Fruit fly (Drosophila melanogaster) whole organism, embryonic: ENCODE results near the gene ac.
A peak's percentile ranks its signal among the peaks of the same experiment; 100 is the strongest.

ENCODE experiments used
- Awh ChIP-seq: fragments of 200-800 bp; sonication (Bioruptor generic); IDR thresholded peaks from 2 replicates; pipeline ENCODE4, ENCODE4 v1.3.6; 2022; ENCODE audit warnings: missing biosample characterization, missing genetic modification characterization
- Bteb2 ChIP-seq: fragments of 200-800 bp; sonication (Bioruptor generic); optimal IDR thresholded peaks from 2 replicates; lab custom pipeline; 2016; ENCODE audit warnings: missing biosample characterization, missing genetic modification characterization
- C15 ChIP-seq: fragments of 200-800 bp; sonication (Bioruptor generic); IDR thresholded peaks from 3 replicates; pipeline ENCODE4 v1.3.6; 2022; ENCODE audit warnings: missing biosample characterization, missing genetic modification characterization
- CG10147 ChIP-seq: fragments of 200-800 bp; sonication (Bioruptor generic); optimal IDR thresholded peaks from 2 replicates; lab custom pipeline; 2019; ENCODE audit warnings: missing biosample characterization, mild to moderate bottlenecking, missing genetic modification characterization, moderate library complexity
- CG10366 ChIP-seq: fragments of 200-800 bp; sonication (Bioruptor generic); IDR thresholded peaks from 2 replicates; pipeline ENCODE4 v1.3.6; 2022; ENCODE audit warnings: missing biosample characterization, missing genetic modification characterization
- CG10462 ChIP-seq: fragments of 200-800 bp; sonication (Bioruptor generic); optimal IDR thresholded peaks from 2 replicates; lab custom pipeline; 2016; ENCODE audit warnings: missing biosample characterization, missing genetic modification characterization
- CG11504 ChIP-seq: fragments of 200-800 bp; sonication (Bioruptor generic); optimal IDR thresholded peaks from 3 replicates; lab custom pipeline; 2019; ENCODE audit warnings: missing biosample characterization, mild to moderate bottlenecking, missing genetic modification characterization, moderate library complexity
- CG11723 ChIP-seq: fragments of 200-800 bp; sonication (Bioruptor generic); optimal IDR thresholded peaks from 2 replicates; lab custom pipeline; 2017; ENCODE audit warnings: missing biosample characterization, mild to moderate bottlenecking, missing genetic modification characterization
- CG12299 ChIP-seq: fragments of 200-800 bp; sonication (Bioruptor generic); optimal IDR thresholded peaks from 2 replicates; lab custom pipeline; 2018; ENCODE audit warnings: missing biosample characterization, mild to moderate bottlenecking, missing genetic modification characterization
- CG12942 ChIP-seq: fragments of 200-800 bp; sonication (Bioruptor generic); optimal IDR thresholded peaks from 3 replicates; lab custom pipeline; 2016; ENCODE audit warnings: missing biosample characterization, missing genetic modification characterization
- CG14710 ChIP-seq: fragments of 200-800 bp; sonication (Bioruptor generic); optimal IDR thresholded peaks from 3 replicates; lab custom pipeline; 2019; ENCODE audit warnings: missing biosample characterization, mild to moderate bottlenecking, missing genetic modification characterization, moderate library complexity
- CG15514 ChIP-seq: fragments of 200-800 bp; sonication (Bioruptor generic); optimal IDR thresholded peaks from 3 replicates; lab custom pipeline; 2017; ENCODE audit warnings: missing biosample characterization, missing genetic modification characterization, mild to moderate bottlenecking, moderate library complexity, missing genetic modification reagents
- CG15696 ChIP-seq: fragments of 200-800 bp; sonication (Bioruptor generic); optimal IDR thresholded peaks from 2 replicates; lab custom pipeline; 2019; ENCODE audit warnings: missing biosample characterization, mild to moderate bottlenecking, missing genetic modification characterization, moderate library complexity
- CG17328 ChIP-seq: fragments of 200-800 bp; sonication (Bioruptor generic); IDR thresholded peaks from 2 replicates; pipeline ENCODE4 v1.3.6; 2022; ENCODE audit warnings: missing biosample characterization, missing genetic modification characterization
- CG17361 ChIP-seq: fragments of 200-800 bp; sonication (Bioruptor generic); IDR thresholded peaks from 3 replicates; pipeline ENCODE4 v1.3.6; 2022; ENCODE audit warnings: missing biosample characterization, missing genetic modification characterization
- CG17829 ChIP-seq: fragments of 200-800 bp; optimal IDR thresholded peaks from 2 replicates; lab custom pipeline; 2019; ENCODE audit warnings: missing biosample characterization, mild to moderate bottlenecking, missing genetic modification characterization, moderate library complexity
- CG1792 ChIP-seq: fragments of 200-800 bp; sonication (Bioruptor generic); optimal IDR thresholded peaks from 2 replicates; lab custom pipeline; 2016; ENCODE audit warnings: missing biosample characterization, missing genetic modification characterization
- CG18599 ChIP-seq: fragments of 200-800 bp; sonication (Bioruptor generic); optimal IDR thresholded peaks from 3 replicates; lab custom pipeline; 2017; ENCODE audit warnings: missing biosample characterization, missing genetic modification characterization, mild to moderate bottlenecking, moderate library complexity, missing genetic modification reagents
- CG2712 ChIP-seq: fragments of 200-800 bp; optimal IDR thresholded peaks from 3 replicates; lab custom pipeline; 2019; ENCODE audit warnings: missing biosample characterization, mild to moderate bottlenecking, missing genetic modification characterization, moderate library complexity
- CG8359 ChIP-seq: fragments of 200-800 bp; sonication (Bioruptor generic); optimal IDR thresholded peaks from 2 replicates; lab custom pipeline; 2017; ENCODE audit warnings: missing biosample characterization, mild to moderate bottlenecking, missing genetic modification characterization, borderline replicate concordance
- CG9932 ChIP-seq: fragments of 200-800 bp; sonication (Bioruptor generic); IDR thresholded peaks from 2 replicates; pipeline ENCODE4 v1.3.6; 2022; ENCODE audit warnings: missing biosample characterization, missing genetic modification characterization
- CTCF ChIP-seq: fragments of 200-800 bp; sonication (Bioruptor generic); optimal IDR thresholded peaks from 2 replicates; lab custom pipeline; 2017; ENCODE audit warnings: missing biosample characterization, mild to moderate bottlenecking, missing genetic modification characterization, moderate library complexity
- CrebB ChIP-seq: fragments of 200-800 bp; sonication (Bioruptor generic); optimal IDR thresholded peaks from 3 replicates; lab custom pipeline; 2018; ENCODE audit warnings: missing biosample characterization, mild to moderate bottlenecking, missing genetic modification characterization
- D19A ChIP-seq: fragments of 200-800 bp; optimal IDR thresholded peaks from 3 replicates; lab custom pipeline; 2019; ENCODE audit warnings: missing biosample characterization, mild to moderate bottlenecking, missing genetic modification characterization, moderate library complexity
- D19B ChIP-seq: fragments of 200-800 bp; sonication (Bioruptor generic); optimal IDR thresholded peaks from 2 replicates; lab custom pipeline; 2017; ENCODE audit warnings: missing biosample characterization, mild to moderate bottlenecking, missing genetic modification characterization
- Dbx ChIP-seq: fragments of 200-800 bp; sonication (Bioruptor generic); IDR thresholded peaks from 3 replicates; pipeline ENCODE4 v1.3.6; 2022; ENCODE audit warnings: missing biosample characterization, missing genetic modification characterization
- Dek ChIP-seq: fragments of 200-800 bp; sonication (Bioruptor generic); optimal IDR thresholded peaks from 3 replicates; lab custom pipeline; 2019; ENCODE audit warnings: missing biosample characterization, mild to moderate bottlenecking, missing genetic modification characterization, moderate library complexity
- E2f1 ChIP-seq: fragments of 200-800 bp; sonication (Bioruptor generic); IDR thresholded peaks from 2 replicates; pipeline ENCODE4 v1.3.6; 2022; ENCODE audit warnings: missing biosample characterization, missing genetic modification characterization
- Gug ChIP-seq: fragments of 200-800 bp; sonication (Bioruptor generic); IDR thresholded peaks from 4 replicates; pipeline ENCODE4 v1.3.6; 2022; ENCODE audit warnings: missing biosample characterization, missing genetic modification characterization
- Hmr ChIP-seq: fragments of 200-800 bp; sonication (Bioruptor generic); optimal IDR thresholded peaks from 3 replicates; lab custom pipeline; 2017; ENCODE audit warnings: mild to moderate bottlenecking, missing biosample characterization, missing genetic modification reagents, missing genetic modification characterization
- Med ChIP-seq: fragments of 200-800 bp; sonication (Bioruptor generic); peaks from one replicate; lab custom pipeline; 2016; ENCODE audit warnings: missing biosample characterization, missing genetic modification characterization, mild to moderate bottlenecking, inconsistent platforms, moderate library complexity
- Nf-YC ChIP-seq: fragments of 200-800 bp; optimal IDR thresholded peaks from 3 replicates; lab custom pipeline; 2019; ENCODE audit warnings: missing biosample characterization, mild to moderate bottlenecking, missing genetic modification characterization, moderate library complexity
- NfI ChIP-seq: fragments of 200-800 bp; sonication (Bioruptor generic); optimal IDR thresholded peaks from 3 replicates; lab custom pipeline; 2018; ENCODE audit warnings: missing biosample characterization, mild to moderate bottlenecking, missing genetic modification characterization, moderate library complexity
- Ptx1 ChIP-seq: fragments of 200-800 bp; sonication (Bioruptor generic); IDR thresholded peaks from 2 replicates; pipeline ENCODE4 v1.3.6; 2022; ENCODE audit warnings: missing biosample characterization, missing genetic modification characterization
- Vsx1 ChIP-seq: fragments of 200-800 bp; sonication (Bioruptor generic); optimal IDR thresholded peaks from 2 replicates; lab custom pipeline; 2017; ENCODE audit warnings: missing biosample characterization, mild to moderate bottlenecking, missing genetic modification characterization, missing genetic modification reagents
- ash1 ChIP-seq: fragments of 200-800 bp; sonication (Bioruptor generic); optimal IDR thresholded peaks from 2 replicates; lab custom pipeline; 2018; ENCODE audit warnings: missing biosample characterization, mild to moderate bottlenecking, missing genetic modification characterization
- chinmo ChIP-seq: fragments of 200-800 bp; sonication (Bioruptor generic); IDR thresholded peaks from 4 replicates; pipeline ENCODE4 v1.3.6; 2022; ENCODE audit warnings: missing biosample characterization, missing genetic modification characterization; ENCODE audit not compliant: partially characterized antibody
- ci ChIP-seq: fragments of 200-800 bp; sonication (Bioruptor generic); IDR thresholded peaks from 3 replicates; pipeline ENCODE4 v1.3.6; 2022; ENCODE audit warnings: missing biosample characterization, missing genetic modification characterization
- dmrt11E ChIP-seq: fragments of 200-800 bp; sonication (Bioruptor generic); optimal IDR thresholded peaks from 3 replicates; lab custom pipeline; 2018; ENCODE audit warnings: missing biosample characterization, mild to moderate bottlenecking, missing genetic modification characterization, moderate library complexity
- insv ChIP-seq, 2 experiments: fragments of 200-800 bp; sonication (Bioruptor generic); optimal IDR thresholded peaks; 3 replicates each; lab custom pipeline; 2016 to 2018; ENCODE audit warnings: missing biosample characterization in 2 of 2, missing genetic modification characterization in 2 of 2
- kay ChIP-seq: fragments of 200-800 bp; sonication (Bioruptor generic); optimal IDR thresholded peaks from 2 replicates; lab custom pipeline; 2016; ENCODE audit warnings: missing biosample characterization, missing genetic modification characterization
- lola ChIP-seq, 3 experiments: fragments of >200 bp in 2 of 3; fragments of 200-800 bp in 1 of 3; sonication (Bioruptor generic) in 1 of 3; optimal IDR thresholded peaks; 2 replicates each; lab custom pipeline; 2017 to 2019; ENCODE audit warnings: missing biosample characterization in 3 of 3, missing genetic modification characterization in 3 of 3, mild to moderate bottlenecking in 1 of 3, moderate library complexity in 1 of 3
- onecut ChIP-seq: fragments of 200-800 bp; sonication (Bioruptor generic); IDR thresholded peaks from 2 replicates; pipeline ENCODE4 v1.3.6; 2022; ENCODE audit warnings: missing biosample characterization, missing genetic modification characterization
- salm ChIP-seq: fragments of 200-800 bp; sonication (Bioruptor generic); optimal IDR thresholded peaks from 2 replicates; lab custom pipeline; 2018; ENCODE audit warnings: missing biosample characterization, mild to moderate bottlenecking, missing genetic modification characterization
- sc ChIP-seq, 3 experiments: fragments of >200 bp in 2 of 3; fragments of 200-800 bp in 1 of 3; sonication (Bioruptor generic) in 1 of 3; optimal IDR thresholded peaks; 2 replicates in 2 of 3; 3 replicates in 1 of 3; lab custom pipeline; 2017; ENCODE audit warnings: mild to moderate bottlenecking in 1 of 3, missing biosample characterization in 1 of 3, missing genetic modification characterization in 1 of 3, missing genetic modification reagents in 1 of 3
- toy ChIP-seq: fragments of 200-800 bp; sonication (Bioruptor generic); IDR thresholded peaks from 2 replicates; pipeline ENCODE4 v1.3.6; 2022; ENCODE audit warnings: missing biosample characterization, missing genetic modification characterization
- trh ChIP-seq: fragments of 200-800 bp; sonication (Bioruptor generic); optimal IDR thresholded peaks from 2 replicates; lab custom pipeline; 2016; ENCODE audit warnings: missing biosample characterization, missing genetic modification characterization
- tx ChIP-seq: fragments of 200-800 bp; sonication (Bioruptor generic); optimal IDR thresholded peaks from 2 replicates; lab custom pipeline; 2016; ENCODE audit warnings: missing biosample characterization, missing genetic modification characterization

The ac gene

dm6 chrX:336659-337266 is 33.1 kb upstream of the ac start (continued):
- no peak for TF ChIP-seq tx
- TF ChIP-seq Hmr (GFP tag; lab: Kevin White, UChicago), result peak; percentile 13
- peak; percentile 17 for TF ChIP-seq CG11504
- peak; percentile 36; the same call in 1 of the 3 replicates for TF ChIP-seq CG17361
- no peak for TF ChIP-seq D19B
- TF ChIP-seq sc (optimal IDR thresholded peaks at IDR 0.05; lab: Kevin White, UChicago), result no peak
- peak; percentile 11 for TF ChIP-seq sc (GFP tag; optimal IDR thresholded peaks at IDR 0.05; lab: Kevin White, UChicago)
- TF ChIP-seq CTCF (GFP tag; lab: Kevin White, UChicago), result peak; percentile 90
- no peak for TF ChIP-seq toy (GFP tag; lab: Robert Waterston, UW)
- no peak for TF ChIP-seq Gug
- no peak for TF ChIP-seq CG10366
- TF ChIP-seq Med (GFP tag; lab: Kevin White, UChicago), result peak; percentile 64

DNA sequence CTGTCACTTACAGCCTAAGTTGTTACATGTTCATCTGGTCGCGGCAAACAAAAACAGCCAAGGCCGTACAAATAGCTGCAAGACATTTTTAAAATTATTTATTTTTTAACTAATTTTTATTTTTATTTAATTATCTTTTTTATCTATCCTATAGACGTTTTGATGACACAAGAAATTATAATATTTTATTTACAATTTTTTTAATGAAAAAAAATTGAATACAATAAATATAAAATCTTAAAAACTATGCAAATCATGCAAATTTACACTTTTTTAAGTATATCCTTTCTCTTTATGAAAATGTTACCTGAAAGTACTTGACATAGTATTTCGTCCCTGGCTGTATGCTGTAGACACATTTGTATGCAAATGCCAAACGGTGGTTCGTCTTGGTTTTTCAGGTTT is 31.7 kb upstream of the ac start:
- peak in 1 of 2 experiments; percentile 9 for TF ChIP-seq insv (GFP tag; optimal IDR thresholded peaks at IDR 0.05; lab: Kevin White, UChicago)
- TF ChIP-seq ash1 (GFP tag; lab: Kevin White, UChicago), result no peak
- TF ChIP-seq chinmo (GFP tag; lab: Robert Waterston, UW), result no peak
- TF ChIP-seq Awh (GFP tag; lab: Robert Waterston, UW), result peak; percentile 62; the same call in 1 of the 2 replicates
- 0 out of 3 replicates have a peak, but pooled peaks have one; percentile 50 for TF ChIP-seq ci
- TF ChIP-seq dmrt11E (tag; lab: Kevin White, UChicago), result peak; percentile 76
- peak in 1 of 3 experiments; percentile 76 for TF ChIP-seq lola (GFP tag; optimal IDR thresholded peaks at IDR 0.05; lab: Kevin White, UChicago)
- TF ChIP-seq Nf-YC, result peak; percentile 79
- peak; percentile 48 for TF ChIP-seq NfI (GFP tag; lab: Kevin White, UChicago)
- no peak for TF ChIP-seq Bteb2
- TF ChIP-seq Dek (tag; lab: Kevin White, UChicago), result peak; percentile 76
- peak; percentile 25 for TF ChIP-seq CG8359 (GFP tag; lab: Kevin White, UChicago)
- TF ChIP-seq CG17328 (GFP tag; lab: Robert Waterston, UW), result peak; percentile 58; the same call in 1 of the 2 replicates
- peak; percentile 78 for TF ChIP-seq salm (tag; lab: Kevin White, UChicago)
- TF ChIP-seq CG10462 (GFP tag; lab: Kevin White, UChicago), result peak; percentile 16
- peak; percentile 78 for TF ChIP-seq CG18599 (GFP tag; lab: Kevin White, UChicago)
- peak; percentile 76 for TF ChIP-seq CG12299 (tag; lab: Kevin White, UChicago)
- TF ChIP-seq CG2712 (tag; lab: Kevin White, UChicago), result peak; percentile 91
- TF ChIP-seq D19A (tag; lab: Kevin White, UChicago), result peak; percentile 84
- TF ChIP-seq CG15696 (tag; lab: Kevin White, UChicago), result peak; percentile 45
- no peak for TF ChIP-seq C15 (GFP tag; lab: Robert Waterston, UW)
- peak; percentile 79 for TF ChIP-seq CG10147
- TF ChIP-seq Med (GFP tag; lab: Kevin White, UChicago), result peak; percentile 57
- TF ChIP-seq CG17361, result peak; percentile 90
- peak; percentile 72 for TF ChIP-seq E2f1 (GFP tag; lab: Robert Waterston, UW)
- TF ChIP-seq CG1792 (GFP tag; lab: Kevin White, UChicago), result no peak
- TF ChIP-seq CG15514, result peak; percentile 36
- TF ChIP-seq trh, result peak; percentile 15
- TF ChIP-seq Dbx (GFP tag; lab: Robert Waterston, UW), result 0 out of 3 replicates have a peak, but pooled peaks have one; percentile 20
- TF ChIP-seq Vsx1 (GFP tag; lab: Kevin White, UChicago), result peak; percentile 55
- TF ChIP-seq CrebB (tag; lab: Kevin White, UChicago), result no peak
- peak; percentile 80 for TF ChIP-seq CG14710 (tag; lab: Kevin White, UChicago)
- TF ChIP-seq CG11723 (GFP tag; lab: Kevin White, UChicago), result peak; percentile 31
- TF ChIP-seq kay (GFP tag; lab: Kevin White, UChicago), result peak; percentile 1
- peak; percentile 90 for TF ChIP-seq CG17829
- TF ChIP-seq CG12942, result peak; percentile 30
- TF ChIP-seq onecut (GFP tag; lab: Robert Waterston, UW), result no peak
- peak; percentile 47; the same call in 1 of the 2 replicates for TF ChIP-seq CG9932 (GFP tag; lab: Robert Waterston, UW)
- peak; percentile 75 for TF ChIP-seq Ptx1 (GFP tag; lab: Robert Waterston, UW)
